Worm (Caenorhabditis elegans): ENCODE results near the gene ZK418.10.

DNA sequence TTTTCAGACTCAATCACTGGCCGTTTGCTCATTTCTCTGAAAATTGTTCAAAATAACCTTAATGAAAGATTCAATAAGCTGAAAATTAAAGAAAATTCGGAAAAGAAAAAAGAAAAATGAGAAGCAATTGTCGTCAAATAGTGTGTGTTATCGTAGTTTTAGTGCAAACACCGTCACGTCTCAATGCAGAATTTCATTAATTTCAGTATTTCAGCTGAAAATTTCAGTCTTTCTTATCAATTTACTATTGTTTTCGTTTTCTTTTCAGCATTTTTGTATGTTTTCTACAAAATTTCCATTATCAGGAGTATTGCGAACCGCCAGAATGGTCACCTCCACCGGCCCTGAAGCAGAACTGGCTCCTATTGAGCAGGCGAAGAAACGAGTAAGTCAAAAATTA lies 32.4 kb upstream of the ZK418.10 start, which contains the start of the genes B0280.9 and rpia-1:
- TF ChIP-seq lin-40 (tag; optimal IDR thresholded peaks at IDR 0.05) (no peak), xnd-1 (tag; optimal IDR thresholded peaks at IDR 0.05) (no peak), nhr-27 (tag; optimal IDR thresholded peaks at IDR 0.05) (no peak), unc-62 (GFP tag; optimal IDR thresholded peaks at IDR 0.05) (no peak), him-1 (tag; optimal IDR thresholded peaks at IDR 0.05) (no peak), unc-130 (GFP tag; optimal IDR thresholded peaks at IDR 0.05) (no peak), bed-2 (GFP tag; IDR thresholded peaks at IDR 0.05) (no peak)
